Worm (Caenorhabditis elegans) whole organism, L4 larva: ENCODE results near the gene C14C10.10.

Experiments
- R02D3.7 ChIP-seq: fragments of 150-350 bp; sonication (generic microtip); optimal IDR thresholded peaks from 3 replicates; lab custom pipeline; 2014; ENCODE audit warnings: missing biosample characterization, missing genetic modification characterization
- aly-2 ChIP-seq: sonication (generic microtip); optimal IDR thresholded peaks from 2 replicates; lab custom pipeline; 2018; ENCODE audit warnings: missing biosample characterization, missing genetic modification characterization
- ama-1 ChIP-seq: fragments of 150-350 bp; optimal IDR thresholded peaks from 2 replicates; lab custom pipeline; 2014; ENCODE audit warnings: inconsistent platforms, mixed read lengths
- ctbp-1 ChIP-seq: fragments of 200-800 bp; sonication (Bioruptor generic); IDR thresholded peaks from 2 replicates; pipeline ENCODE4 v1.3.6; 2022; ENCODE audit warnings: missing genetic modification reagents, missing genetic modification characterization, missing compliant biosample characterization
- fkh-10 ChIP-seq: fragments of 150-350 bp; optimal IDR thresholded peaks from 2 replicates; lab custom pipeline; 2014; ENCODE audit warnings: missing biosample characterization, missing genetic modification reagents, missing genetic modification characterization
- lin-38 ChIP-seq: fragments of 200-800 bp; sonication (Bioruptor generic); IDR thresholded peaks from 2 replicates; pipeline ENCODE4 v1.3.6; 2022; ENCODE audit warnings: missing genetic modification reagents, missing genetic modification characterization, missing compliant biosample characterization
- pha-4 ChIP-seq, 2 experiments: fragments of 150-350 bp in 1 of 2; fragments of 200-800 bp in 1 of 2; sonication (Bioruptor generic) in 1 of 2; IDR thresholded peaks in 1 of 2; optimal IDR thresholded peaks in 1 of 2; 2 replicates each; pipeline versions ENCODE4 v1.3.6 to Lab custom; 2014 to 2022; ENCODE audit warnings: missing genetic modification characterization in 2 of 2, missing genetic modification reagents in 2 of 2, missing biosample characterization in 1 of 2, missing compliant biosample characterization in 1 of 2
- php-3 ChIP-seq: fragments of 200-800 bp; sonication (Bioruptor generic); IDR thresholded peaks from 2 replicates; pipeline ENCODE4 v1.3.6; 2022; ENCODE audit warnings: missing genetic modification reagents, missing genetic modification characterization, missing compliant biosample characterization
- skn-1 ChIP-seq: fragments of 150-350 bp; optimal IDR thresholded peaks from 2 replicates; lab custom pipeline; 2014; ENCODE audit warnings: missing biosample characterization, missing genetic modification characterization

DNA sequence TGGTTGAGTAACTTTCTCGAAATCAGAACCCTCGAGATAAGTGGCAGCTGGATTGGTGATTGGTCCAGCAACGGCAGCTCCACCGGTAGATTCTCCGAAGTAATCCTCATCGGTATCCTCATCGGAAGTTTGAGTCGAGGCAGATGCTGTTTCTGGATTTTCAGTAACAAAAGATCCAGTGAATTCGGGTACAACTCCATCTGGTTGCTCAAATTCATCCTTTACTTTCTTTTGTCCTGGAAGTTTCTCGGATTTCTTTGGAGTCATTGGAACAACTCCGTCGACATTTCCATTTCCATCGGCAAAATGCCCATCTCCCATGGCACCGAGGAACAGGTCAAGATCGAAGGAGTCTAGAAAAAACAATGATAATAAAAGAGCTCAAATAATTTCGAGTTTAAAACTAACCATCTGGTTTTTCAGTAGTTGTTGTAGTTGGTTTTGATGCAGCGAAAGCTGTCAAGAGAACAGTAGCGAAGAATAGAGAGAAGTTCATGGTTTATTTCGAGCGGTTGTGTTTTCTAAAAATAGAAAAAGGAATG, 46.2 kb downstream of the C14C10.10 start, which contains the start of gene F45D3.4:
- no peak for TF ChIP-seq pha-4 (GFP tag; IDR thresholded peaks at IDR 0.05; lab: Robert Waterston, UW)
- no peak for TF ChIP-seq pha-4 (tag; optimal IDR thresholded peaks at IDR 0.05; lab: Kevin White, UChicago)
- TF ChIP-seq php-3 (GFP tag; lab: Robert Waterston, UW) = no peak
- TF ChIP-seq skn-1 (tag; lab: Kevin White, UChicago) = no peak
- no peak for TF ChIP-seq ctbp-1 (GFP tag; lab: Robert Waterston, UW)
- TF ChIP-seq ama-1 (lab: Kevin White, UChicago) = peak; percentile 87
- no peak for TF ChIP-seq lin-38 (GFP tag; lab: Robert Waterston, UW)
- TF ChIP-seq aly-2 (tag; lab: Kevin White, UChicago) = no peak
- TF ChIP-seq R02D3.7 (tag; lab: Kevin White, UChicago) = no peak
- TF ChIP-seq fkh-10 = no peak
